Worm (Caenorhabditis elegans): Measurements from ENCODE around the gene Y22F5A.11.

Gene Y22F5A.11

DNA sequence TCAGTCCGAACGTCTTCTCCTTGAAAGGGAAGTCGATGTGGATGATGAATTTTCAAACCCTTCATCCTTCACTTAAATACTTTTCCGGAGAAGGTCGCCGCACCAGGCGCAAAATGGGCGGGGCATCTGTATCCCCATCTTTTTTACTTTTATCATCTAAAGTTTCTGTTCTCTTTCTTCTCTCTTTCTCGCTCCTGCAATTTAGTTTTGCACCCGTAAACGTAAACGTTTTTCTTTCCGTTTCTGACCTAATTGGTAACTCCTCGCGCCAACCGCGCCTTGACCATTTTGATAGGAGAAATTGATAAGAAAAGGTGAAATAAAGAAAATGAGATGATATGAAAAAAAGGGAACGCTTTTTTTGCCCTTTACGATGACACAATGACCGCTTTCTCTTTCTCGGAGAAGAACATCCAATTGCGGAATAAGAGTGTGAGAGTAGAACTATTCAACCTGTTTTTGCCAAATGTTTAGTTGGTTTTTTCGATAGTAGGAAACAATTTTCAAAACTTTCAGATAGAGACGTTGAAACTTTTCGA is 17.4 kb upstream of the Y22F5A.11 start, which contains the start of gene col-149:
TSS of gene col-149 (minus strand) at position 51 of the 539 bp plus-strand sequence.
- TF ChIP-seq tab-1 (GFP tag; IDR thresholded peaks at IDR 0.05) = no peak
- TF ChIP-seq med-1 (GFP tag; optimal IDR thresholded peaks at IDR 0.05; ENCODE audit: insufficient read depth) = no peak
- TF ChIP-seq flt-1 (GFP tag; IDR thresholded peaks at IDR 0.05) = no peak
- TF ChIP-seq klf-2 (GFP tag; conservative IDR thresholded peaks at IDR 0.05) = no peak
- no peak for TF ChIP-seq ztf-29 (GFP tag; IDR thresholded peaks at IDR 0.05)
- no peak for TF ChIP-seq T22C8.4 (GFP tag; IDR thresholded peaks at IDR 0.05)
- TF ChIP-seq ref-1 (GFP tag; conservative IDR thresholded peaks at IDR 0.05) = no peak
- TF ChIP-seq cog-1 (tag; optimal IDR thresholded peaks at IDR 0.05) = no peak
- no peak for TF ChIP-seq ztf-23 (GFP tag; IDR thresholded peaks at IDR 0.05)

DNA sequence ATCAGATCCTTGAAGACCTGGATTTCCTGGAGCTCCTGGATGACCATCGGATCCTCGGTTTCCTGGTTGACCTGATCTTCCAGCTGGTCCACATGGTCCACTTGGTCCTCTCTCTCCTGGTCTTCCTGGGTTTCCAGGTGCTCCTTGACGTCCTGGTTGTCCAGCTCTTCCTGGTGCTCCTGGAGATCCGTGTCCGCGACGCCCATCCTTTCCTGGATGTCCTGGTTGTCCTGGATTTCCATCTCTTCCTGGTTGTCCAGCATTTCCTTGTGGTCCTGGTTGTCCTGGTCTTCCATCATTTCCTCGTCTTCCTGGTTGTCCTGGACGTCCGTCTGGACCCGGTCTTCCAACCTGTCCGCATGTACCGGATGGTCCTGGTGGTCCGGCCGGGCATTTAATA is 16.4 kb upstream of the Y22F5A.11 start:
- no peak for TF ChIP-seq tab-1 (GFP tag; IDR thresholded peaks at IDR 0.05)
- no peak for TF ChIP-seq cog-1 (tag; optimal IDR thresholded peaks at IDR 0.05)
- no peak for TF ChIP-seq ref-1 (GFP tag; conservative IDR thresholded peaks at IDR 0.05)
- TF ChIP-seq T22C8.4 (GFP tag; IDR thresholded peaks at IDR 0.05) = no peak
- no peak for TF ChIP-seq flt-1 (GFP tag; IDR thresholded peaks at IDR 0.05)
- no peak for TF ChIP-seq klf-2 (GFP tag; conservative IDR thresholded peaks at IDR 0.05)
- TF ChIP-seq med-1 (GFP tag; optimal IDR thresholded peaks at IDR 0.05; ENCODE audit: insufficient read depth) = no peak
- TF ChIP-seq ztf-23 (GFP tag; IDR thresholded peaks at IDR 0.05) = no peak

DNA sequence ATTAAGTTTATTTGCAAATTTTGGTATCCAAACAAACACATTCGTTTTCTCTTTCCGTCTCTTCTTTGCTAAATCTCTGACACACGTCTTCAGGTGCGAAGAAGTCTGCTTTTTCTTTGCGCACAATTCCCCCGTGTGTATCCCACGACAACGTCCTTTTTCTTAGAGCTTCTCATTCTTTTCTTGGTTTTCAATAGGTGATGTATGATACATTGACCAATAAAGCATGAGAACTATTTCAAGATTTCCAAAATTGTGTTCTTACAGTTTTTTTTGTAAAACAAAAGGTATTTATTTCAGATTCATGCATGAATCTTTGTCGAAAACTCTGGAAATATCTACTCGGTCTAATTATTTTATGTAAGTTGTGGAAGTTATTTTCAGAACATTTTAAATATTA is 14.3 kb upstream of the Y22F5A.11 start, which contains the start of gene B0024.15:
TSS of gene B0024.15 (plus strand) at position 301 of the 400 bp plus-strand sequence.
- TF ChIP-seq flt-1 (GFP tag; IDR thresholded peaks at IDR 0.05) (no peak), tab-1 (GFP tag; IDR thresholded peaks at IDR 0.05) (no peak), med-1 (GFP tag; optimal IDR thresholded peaks at IDR 0.05; ENCODE audit: insufficient read depth) (no peak), T22C8.4 (GFP tag; IDR thresholded peaks at IDR 0.05) (no peak), klf-2 (GFP tag; conservative IDR thresholded peaks at IDR 0.05) (no peak), ztf-29 (GFP tag; IDR thresholded peaks at IDR 0.05) (no peak), cog-1 (tag; optimal IDR thresholded peaks at IDR 0.05) (no peak), ref-1 (GFP tag; conservative IDR thresholded peaks at IDR 0.05) (no peak), ztf-23 (GFP tag; IDR thresholded peaks at IDR 0.05) (no peak)

DNA sequence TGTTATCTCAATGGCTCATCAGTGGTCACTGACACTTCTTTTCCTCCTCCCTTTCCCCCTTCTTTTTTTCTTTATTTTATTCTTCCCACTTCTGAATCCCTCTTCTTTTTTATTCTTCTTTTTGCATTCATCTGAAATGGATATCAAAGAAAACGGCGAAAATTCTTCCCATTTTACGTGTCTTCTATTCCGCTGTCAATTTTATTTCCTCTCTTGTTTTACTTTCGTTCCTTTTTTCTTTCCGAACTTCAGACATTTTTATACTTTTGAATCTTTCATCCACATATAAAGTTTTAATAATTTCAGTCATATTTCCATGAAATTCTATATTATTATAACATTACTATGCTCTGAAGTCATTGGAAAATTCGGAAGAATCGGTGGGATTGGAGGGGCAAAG is 11.8 kb upstream of the Y22F5A.11 start, which contains the start of gene B0024.3:
TSS of gene B0024.3 (plus strand) at position 301 of the 400 bp plus-strand sequence.
- no peak for TF ChIP-seq klf-2 (GFP tag; conservative IDR thresholded peaks at IDR 0.05)
- no peak for TF ChIP-seq flt-1 (GFP tag; IDR thresholded peaks at IDR 0.05)
- TF ChIP-seq tab-1 (GFP tag; IDR thresholded peaks at IDR 0.05) = no peak
- TF ChIP-seq med-1 (GFP tag; optimal IDR thresholded peaks at IDR 0.05; ENCODE audit: insufficient read depth) = no peak
- no peak for TF ChIP-seq T22C8.4 (GFP tag; IDR thresholded peaks at IDR 0.05)
- no peak for TF ChIP-seq ztf-23 (GFP tag; IDR thresholded peaks at IDR 0.05)
- no peak for TF ChIP-seq ref-1 (GFP tag; conservative IDR thresholded peaks at IDR 0.05)
- TF ChIP-seq ztf-29 (GFP tag; IDR thresholded peaks at IDR 0.05) = no peak
- no peak for TF ChIP-seq cog-1 (tag; optimal IDR thresholded peaks at IDR 0.05)

DNA sequence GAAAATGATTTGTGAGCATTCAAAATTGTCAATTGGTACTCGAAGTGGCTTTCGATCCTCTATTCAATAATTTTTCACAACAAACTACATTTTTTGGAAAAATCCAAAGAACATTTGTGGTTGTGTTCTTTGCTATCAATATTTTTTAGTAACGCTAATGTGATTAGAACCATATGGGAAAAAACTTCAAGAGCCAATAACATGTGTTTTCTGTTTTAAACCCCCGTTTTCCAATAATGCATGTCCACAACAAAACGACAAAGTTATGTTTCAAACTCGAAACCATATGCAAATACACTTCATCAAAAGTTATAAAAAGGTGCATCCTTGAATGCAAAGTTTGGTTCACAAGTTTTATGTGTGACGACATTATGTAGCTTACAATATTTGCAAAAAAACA is 10.4 kb upstream of the Y22F5A.11 start:
- no peak for TF ChIP-seq T22C8.4 (GFP tag; IDR thresholded peaks at IDR 0.05)
- TF ChIP-seq ztf-29 (GFP tag; IDR thresholded peaks at IDR 0.05) = no peak
- TF ChIP-seq med-1 (GFP tag; optimal IDR thresholded peaks at IDR 0.05; ENCODE audit: insufficient read depth) = no peak
- no peak for TF ChIP-seq ztf-23 (GFP tag; IDR thresholded peaks at IDR 0.05)
- no peak for TF ChIP-seq tab-1 (GFP tag; IDR thresholded peaks at IDR 0.05)
- no peak for TF ChIP-seq flt-1 (GFP tag; IDR thresholded peaks at IDR 0.05)
- no peak for TF ChIP-seq cog-1 (tag; optimal IDR thresholded peaks at IDR 0.05)
- no peak for TF ChIP-seq ref-1 (GFP tag; conservative IDR thresholded peaks at IDR 0.05)
- TF ChIP-seq klf-2 (GFP tag; conservative IDR thresholded peaks at IDR 0.05) = no peak

DNA sequence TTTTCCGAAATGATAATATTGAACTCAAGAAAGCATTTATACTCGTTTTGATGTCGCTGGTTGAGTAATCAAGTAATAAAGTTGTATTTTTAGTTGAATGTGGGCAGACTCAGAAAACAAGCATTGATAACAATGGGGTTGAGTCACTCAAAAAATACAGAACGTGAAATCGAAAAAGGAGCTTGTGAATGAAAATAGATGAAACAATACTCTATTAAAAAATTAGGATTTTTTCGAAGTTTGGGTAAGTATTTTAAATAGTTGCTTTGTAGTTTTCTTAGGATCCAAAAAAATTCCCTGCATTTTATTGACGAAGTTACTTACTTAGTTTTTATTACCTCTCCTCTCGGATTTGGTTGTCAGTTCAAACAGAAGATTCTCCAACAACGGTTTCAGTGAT is 8.0 kb upstream of the Y22F5A.11 start, which contains the start of gene lys-3:
TSS of gene lys-3 (minus strand) at position 101 of the 400 bp plus-strand sequence.
- no peak for TF ChIP-seq klf-2 (GFP tag; conservative IDR thresholded peaks at IDR 0.05)
- TF ChIP-seq cog-1 (tag; optimal IDR thresholded peaks at IDR 0.05) = no peak
- TF ChIP-seq med-1 (GFP tag; optimal IDR thresholded peaks at IDR 0.05; ENCODE audit: insufficient read depth) = no peak
- TF ChIP-seq flt-1 (GFP tag; IDR thresholded peaks at IDR 0.05) = no peak
- no peak for TF ChIP-seq ztf-29 (GFP tag; IDR thresholded peaks at IDR 0.05)
- TF ChIP-seq ref-1 (GFP tag; conservative IDR thresholded peaks at IDR 0.05) = no peak
- TF ChIP-seq ztf-23 (GFP tag; IDR thresholded peaks at IDR 0.05) = no peak
- TF ChIP-seq tab-1 (GFP tag; IDR thresholded peaks at IDR 0.05) = no peak
- no peak for TF ChIP-seq T22C8.4 (GFP tag; IDR thresholded peaks at IDR 0.05)

DNA sequence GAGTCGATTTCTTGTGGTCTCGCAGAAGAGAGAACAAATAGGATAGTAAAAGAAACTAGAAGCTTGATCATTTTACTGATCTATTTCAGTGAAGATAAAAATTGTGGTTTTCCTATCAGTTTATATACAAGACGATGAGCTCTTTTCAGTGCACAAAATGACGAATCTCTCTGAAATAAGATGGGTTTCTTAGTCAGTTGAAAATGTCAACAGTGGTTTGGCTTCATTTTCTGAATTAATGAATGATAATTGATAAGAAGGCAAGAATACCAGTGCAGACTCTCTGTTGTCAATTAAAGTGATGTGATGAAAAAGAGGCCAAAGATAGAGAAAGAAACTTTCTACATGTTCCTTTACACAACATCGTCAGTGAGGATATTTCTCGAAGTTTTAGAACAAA is 5.9 kb upstream of the Y22F5A.11 start, which contains the start of gene lys-2:
TSS of gene lys-2 (minus strand) at position 101 of the 400 bp plus-strand sequence.
- TF ChIP-seq flt-1 (GFP tag; IDR thresholded peaks at IDR 0.05) (no peak), tab-1 (GFP tag; IDR thresholded peaks at IDR 0.05) (no peak), klf-2 (GFP tag; conservative IDR thresholded peaks at IDR 0.05) (no peak), cog-1 (tag; optimal IDR thresholded peaks at IDR 0.05) (no peak), med-1 (GFP tag; optimal IDR thresholded peaks at IDR 0.05; ENCODE audit: insufficient read depth) (no peak), ztf-23 (GFP tag; IDR thresholded peaks at IDR 0.05) (no peak), ref-1 (GFP tag; conservative IDR thresholded peaks at IDR 0.05) (no peak), T22C8.4 (GFP tag; IDR thresholded peaks at IDR 0.05) (no peak), ztf-29 (GFP tag; IDR thresholded peaks at IDR 0.05) (no peak)

DNA sequence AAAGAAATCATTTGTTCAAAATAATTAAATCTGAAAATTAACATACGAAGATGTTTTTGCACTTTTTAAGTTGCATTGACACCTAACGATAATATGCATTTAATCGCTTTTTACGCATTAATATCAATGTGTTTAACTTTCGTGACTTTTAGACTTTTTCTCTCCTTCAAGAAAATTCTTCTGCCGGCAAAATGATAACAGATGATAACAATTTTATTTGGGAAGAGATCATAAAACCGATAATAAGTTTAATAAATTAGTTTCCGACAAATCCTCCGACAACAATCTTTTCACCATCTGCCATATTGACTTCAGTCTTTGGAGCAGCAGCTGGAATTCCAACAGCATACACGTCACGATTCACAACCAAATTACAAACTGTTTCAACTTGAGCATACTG is 4.7 kb upstream of the Y22F5A.11 start:
- TF ChIP-seq med-1 (GFP tag; optimal IDR thresholded peaks at IDR 0.05; ENCODE audit: insufficient read depth) = no peak
- TF ChIP-seq klf-2 (GFP tag; conservative IDR thresholded peaks at IDR 0.05) = no peak
- no peak for TF ChIP-seq T22C8.4 (GFP tag; IDR thresholded peaks at IDR 0.05)
- TF ChIP-seq flt-1 (GFP tag; IDR thresholded peaks at IDR 0.05) = no peak
- TF ChIP-seq cog-1 (tag; optimal IDR thresholded peaks at IDR 0.05) = no peak
- no peak for TF ChIP-seq ref-1 (GFP tag; conservative IDR thresholded peaks at IDR 0.05)
- no peak for TF ChIP-seq ztf-29 (GFP tag; IDR thresholded peaks at IDR 0.05)
- TF ChIP-seq tab-1 (GFP tag; IDR thresholded peaks at IDR 0.05) = no peak
- TF ChIP-seq ztf-23 (GFP tag; IDR thresholded peaks at IDR 0.05) = no peak

DNA sequence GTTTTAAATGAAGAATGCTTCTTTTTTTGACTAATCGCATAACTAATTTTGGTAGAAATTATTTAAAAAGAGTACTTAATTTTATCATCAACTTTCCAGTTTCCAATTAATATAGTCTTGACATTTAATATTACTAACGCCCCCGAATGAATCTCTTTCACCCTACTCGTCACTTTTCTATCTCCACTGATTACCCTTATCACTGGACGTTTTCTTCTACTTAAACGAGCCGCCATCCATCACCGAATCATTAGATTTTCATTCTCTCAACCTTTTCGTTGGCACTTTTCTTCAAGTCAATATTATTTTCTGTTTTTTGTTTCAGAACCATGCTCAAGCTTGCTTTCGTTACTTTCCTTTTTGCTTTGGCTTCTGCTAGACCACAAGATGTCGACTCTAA is 2.1 kb upstream of the Y22F5A.11 start, which contains the start of gene lys-1:
TSS of gene lys-1 (plus strand) at position 326 of the 400 bp plus-strand sequence.
- TF ChIP-seq ztf-23 (GFP tag; IDR thresholded peaks at IDR 0.05) (no peak), klf-2 (GFP tag; conservative IDR thresholded peaks at IDR 0.05) (no peak), ref-1 (GFP tag; conservative IDR thresholded peaks at IDR 0.05) (no peak), med-1 (GFP tag; optimal IDR thresholded peaks at IDR 0.05; ENCODE audit: insufficient read depth) (no peak), ztf-29 (GFP tag; IDR thresholded peaks at IDR 0.05) (no peak), T22C8.4 (GFP tag; IDR thresholded peaks at IDR 0.05) (no peak), flt-1 (GFP tag; IDR thresholded peaks at IDR 0.05) (no peak), tab-1 (GFP tag; IDR thresholded peaks at IDR 0.05) (no peak), cog-1 (tag; optimal IDR thresholded peaks at IDR 0.05) (no peak)

Measured in whole organism, midembryonic.